Worm (Caenorhabditis elegans) whole organism, midembryonic: ENCODE results near the gene taf-3.

Source experiments
- T22C8.4 ChIP-seq: fragments of 200-800 bp; sonication (Bioruptor generic); IDR thresholded peaks from 2 replicates; pipeline ENCODE4 v1.3.6; 2022; ENCODE audit warnings: missing genetic modification characterization, missing compliant biosample characterization
- cog-1 ChIP-seq: sonication (generic microtip); optimal IDR thresholded peaks from 2 replicates; lab custom pipeline; 2016; ENCODE audit warnings: missing genetic modification characterization, missing compliant biosample characterization
- flt-1 ChIP-seq: fragments of 200-800 bp; sonication (Bioruptor generic); IDR thresholded peaks from 2 replicates; pipeline ENCODE4 v1.3.6; 2022; ENCODE audit warnings: missing genetic modification characterization, missing compliant biosample characterization
- klf-2 ChIP-seq: fragments of 200-800 bp; sonication (Bioruptor generic); conservative IDR thresholded peaks from 2 replicates; pipeline ENCODE4 v1.3.6; 2022; ENCODE audit warnings: missing genetic modification reagents, missing genetic modification characterization, missing compliant biosample characterization
- med-1 ChIP-seq: sonication (generic microtip); optimal IDR thresholded peaks from 2 replicates; lab custom pipeline; 2017; ENCODE audit warnings: missing genetic modification characterization, mild to moderate bottlenecking, missing compliant biosample characterization, antibody characterized with exemption, missing genetic modification reagents; ENCODE audit not compliant: insufficient read depth
- ref-1 ChIP-seq: fragments of 200-800 bp; sonication (Bioruptor generic); conservative IDR thresholded peaks from 2 replicates; pipeline ENCODE4 v1.3.6; 2022; ENCODE audit warnings: missing genetic modification reagents, missing genetic modification characterization, missing compliant biosample characterization
- tab-1 ChIP-seq: fragments of 200-800 bp; sonication (Bioruptor generic); IDR thresholded peaks from 2 replicates; pipeline ENCODE4 v1.3.6; 2022; ENCODE audit warnings: missing genetic modification characterization, missing compliant biosample characterization
- ztf-23 ChIP-seq: fragments of 200-800 bp; sonication (Bioruptor generic); IDR thresholded peaks from 2 replicates; pipeline ENCODE4 v1.3.6; 2022; ENCODE audit warnings: missing genetic modification reagents, missing genetic modification characterization, missing compliant biosample characterization
- ztf-29 ChIP-seq: fragments of 200-800 bp; sonication (Bioruptor generic); IDR thresholded peaks from 2 replicates; pipeline ENCODE4 v1.3.6; 2022; ENCODE audit warnings: missing genetic modification reagents, missing genetic modification characterization, missing compliant biosample characterization

Gene taf-3

ce11 chrX:16331932-16332485 lies at the start of gene taf-3:
TSS of gene taf-3 (plus strand) at chrX:16332435.
- TF ChIP-seq T22C8.4 = no peak
- no peak for TF ChIP-seq klf-2 (GFP tag; lab: Robert Waterston, UW)
- TF ChIP-seq ztf-23 (GFP tag; lab: Robert Waterston, UW) = no peak
- no peak for TF ChIP-seq cog-1 (tag; lab: Kevin White, UChicago)
- no peak for TF ChIP-seq med-1 (GFP tag; lab: Kevin White, UChicago)

- TF ChIP-seq med-1 (GFP tag; lab: Kevin White, UChicago) = no peak
- no peak for TF ChIP-seq ref-1 (GFP tag; lab: Robert Waterston, UW)
- TF ChIP-seq cog-1 (tag; lab: Kevin White, UChicago) = no peak
- no peak for TF ChIP-seq tab-1 (GFP tag; lab: Robert Waterston, UW)
- TF ChIP-seq klf-2 (GFP tag; lab: Robert Waterston, UW) = no peak
- TF ChIP-seq ztf-23 (GFP tag; lab: Robert Waterston, UW) = no peak
- TF ChIP-seq T22C8.4 = no peak
- TF ChIP-seq flt-1 (GFP tag; lab: Robert Waterston, UW) = no peak
- TF ChIP-seq ztf-29 (GFP tag; lab: Robert Waterston, UW) = no peak
Observed at ce11 chrX:16283103-16283502, 49.1 kb upstream of the taf-3 start, which contains the start of gene F52E10.2. TSS of gene F52E10.2 (minus strand) at chrX:16283203.

ce11 chrX:16285151-16285550 lies 47.1 kb upstream of the taf-3 start:
- TF ChIP-seq ztf-23 (GFP tag; lab: Robert Waterston, UW) (no peak), T22C8.4 (no peak), cog-1 (tag; lab: Kevin White, UChicago) (no peak), klf-2 (GFP tag; lab: Robert Waterston, UW) (no peak), ref-1 (GFP tag; lab: Robert Waterston, UW) (no peak), flt-1 (GFP tag; lab: Robert Waterston, UW) (no peak), med-1 (GFP tag; lab: Kevin White, UChicago) (no peak), tab-1 (GFP tag; lab: Robert Waterston, UW) (no peak), ztf-29 (GFP tag; lab: Robert Waterston, UW) (no peak)

- no peak for TF ChIP-seq med-1 (GFP tag; lab: Kevin White, UChicago)
- no peak for TF ChIP-seq tab-1 (GFP tag; lab: Robert Waterston, UW)
- TF ChIP-seq flt-1 (GFP tag; lab: Robert Waterston, UW) = no peak
- TF ChIP-seq ref-1 (GFP tag; lab: Robert Waterston, UW) = no peak
- TF ChIP-seq ztf-29 (GFP tag; lab: Robert Waterston, UW) = no peak
- TF ChIP-seq cog-1 (tag; lab: Kevin White, UChicago) = no peak
- TF ChIP-seq klf-2 (GFP tag; lab: Robert Waterston, UW) = no peak
- no peak for TF ChIP-seq T22C8.4
- no peak for TF ChIP-seq ztf-23 (GFP tag; lab: Robert Waterston, UW)
Observed at ce11 chrX:16289635-16290034, 42.6 kb upstream of the taf-3 start.

ce11 chrX:16290536-16290935 lies 41.7 kb upstream of the taf-3 start:
- TF ChIP-seq klf-2 (GFP tag; lab: Robert Waterston, UW) (no peak), ztf-23 (GFP tag; lab: Robert Waterston, UW) (no peak), T22C8.4 (no peak), tab-1 (GFP tag; lab: Robert Waterston, UW) (no peak), flt-1 (GFP tag; lab: Robert Waterston, UW) (no peak), ref-1 (GFP tag; lab: Robert Waterston, UW) (no peak), med-1 (GFP tag; lab: Kevin White, UChicago) (no peak), ztf-29 (GFP tag; lab: Robert Waterston, UW) (no peak)

ce11 chrX:16292933-16293332 lies 39.3 kb upstream of the taf-3 start, which contains the start of gene F52E10.4:
TSS of gene F52E10.4 (minus strand) at chrX:16293033.
- TF ChIP-seq flt-1 (GFP tag; lab: Robert Waterston, UW) (no peak), med-1 (GFP tag; lab: Kevin White, UChicago) (no peak), ztf-23 (GFP tag; lab: Robert Waterston, UW) (no peak), T22C8.4 (no peak), ztf-29 (GFP tag; lab: Robert Waterston, UW) (no peak), cog-1 (tag; lab: Kevin White, UChicago) (no peak), klf-2 (GFP tag; lab: Robert Waterston, UW) (no peak), ref-1 (GFP tag; lab: Robert Waterston, UW) (no peak), tab-1 (GFP tag; lab: Robert Waterston, UW) (no peak)

ce11 chrX:16297123-16297522 lies 35.1 kb upstream of the taf-3 start:
- no peak for TF ChIP-seq flt-1 (GFP tag; lab: Robert Waterston, UW)
- no peak for TF ChIP-seq med-1 (GFP tag; lab: Kevin White, UChicago)
- TF ChIP-seq T22C8.4 = no peak

- TF ChIP-seq med-1 (GFP tag; lab: Kevin White, UChicago) (no peak), flt-1 (GFP tag; lab: Robert Waterston, UW) (0 out of 2 replicates have a peak, but pooled peaks have one; percentile 19), ref-1 (GFP tag; lab: Robert Waterston, UW) (no peak), ztf-23 (GFP tag; lab: Robert Waterston, UW) (peak; percentile 83), tab-1 (GFP tag; lab: Robert Waterston, UW) (0 out of 2 replicates have a peak, but pooled peaks have one; percentile 24), cog-1 (tag; lab: Kevin White, UChicago) (peak; percentile 6), ztf-29 (GFP tag; lab: Robert Waterston, UW) (no peak), klf-2 (GFP tag; lab: Robert Waterston, UW) (peak; percentile 45; the same call in 1 of the 2 replicates), T22C8.4 (peak; percentile 57)
Observed at ce11 chrX:16298173-16298572, 34.1 kb upstream of the taf-3 start.

- peak; percentile 38; the same call in 1 of the 2 replicates for TF ChIP-seq flt-1 (GFP tag; lab: Robert Waterston, UW)
- TF ChIP-seq T22C8.4 = 0 out of 2 replicates have a peak, but pooled peaks have one; percentile 30
Observed at ce11 chrX:16299217-16299616, 33.0 kb upstream of the taf-3 start.
